Worm (Caenorhabditis elegans) whole organism, L4 larva: Measurements from ENCODE around the gene rpl-15.

ENCODE experiments used
- F26F4.8 ChIP-seq: fragments of 200-800 bp; sonication (Bioruptor generic); conservative IDR thresholded peaks from 2 replicates; pipeline ENCODE4 v1.3.6; 2022; ENCODE audit warnings: missing genetic modification characterization, missing compliant biosample characterization
- F37D6.2 ChIP-seq: sonication (generic microtip); optimal IDR thresholded peaks from 2 replicates; lab custom pipeline; 2016; ENCODE audit warnings: mild to moderate bottlenecking, missing genetic modification characterization, missing compliant biosample characterization
- F44E2.7 ChIP-seq: fragments of 200-800 bp; sonication (Bioruptor generic); IDR thresholded peaks from 2 replicates; pipeline ENCODE4 v2.1.2; 2022; ENCODE audit warnings: missing genetic modification characterization, missing compliant biosample characterization
- F49E8.2 ChIP-seq: sonication (generic microtip); optimal IDR thresholded peaks from 2 replicates; lab custom pipeline; 2016; ENCODE audit warnings: missing compliant biosample characterization, mild to moderate bottlenecking, missing genetic modification characterization, borderline replicate concordance
- R02D3.7 ChIP-seq: fragments of 150-350 bp; sonication (generic microtip); optimal IDR thresholded peaks from 3 replicates; lab custom pipeline; 2014; ENCODE audit warnings: missing biosample characterization, missing genetic modification characterization
- T26A8.4 ChIP-seq: fragments of 200-800 bp; sonication (Bioruptor generic); IDR thresholded peaks from 2 replicates; pipeline ENCODE4 v1.3.6; 2022; ENCODE audit warnings: missing genetic modification characterization, missing compliant biosample characterization
- Y105C5A.15 ChIP-seq: fragments of 200-800 bp; sonication (Bioruptor generic); IDR thresholded peaks from 2 replicates; pipeline ENCODE4 v1.3.6; 2022; ENCODE audit warnings: missing genetic modification characterization, missing compliant biosample characterization
- Y5F2A.4 ChIP-seq: fragments of 200-800 bp; sonication (Bioruptor generic); optimal IDR thresholded peaks from 2 replicates; lab custom pipeline; 2018; ENCODE audit warnings: mild to moderate bottlenecking, missing genetic modification characterization, missing compliant biosample characterization
- Y75B8A.6 ChIP-seq: fragments of 200-800 bp; sonication (Bioruptor generic); IDR thresholded peaks from 2 replicates; pipeline ENCODE4 v1.3.6; 2022; ENCODE audit warnings: missing genetic modification reagents, missing genetic modification characterization, missing compliant biosample characterization
- ZK337.2 ChIP-seq: fragments of 200-800 bp; sonication (Bioruptor generic); IDR thresholded peaks from 2 replicates; pipeline ENCODE4 v1.3.6; 2022; ENCODE audit warnings: missing genetic modification reagents, missing genetic modification characterization, missing compliant biosample characterization
- aha-1 ChIP-seq: fragments of 150-350 bp; peaks from one replicate; lab custom pipeline; 2014; ENCODE audit warnings: missing biosample characterization, missing genetic modification characterization
- ceh-20 ChIP-seq: fragments of 200-800 bp; sonication (Bioruptor generic); IDR thresholded peaks from 2 replicates; pipeline ENCODE4 v1.3.6; 2022; ENCODE audit warnings: missing genetic modification reagents, missing genetic modification characterization, missing compliant biosample characterization
- ceh-28 ChIP-seq: fragments of 150-350 bp; optimal IDR thresholded peaks from 2 replicates; lab custom pipeline; 2014; ENCODE audit warnings: missing biosample characterization, missing genetic modification reagents, missing genetic modification characterization
- ceh-44 ChIP-seq: fragments of 200-800 bp; sonication (Bioruptor generic); IDR thresholded peaks from 2 replicates; pipeline ENCODE4 v1.3.6; 2022; ENCODE audit warnings: missing genetic modification reagents, missing genetic modification characterization, missing compliant biosample characterization
- ceh-82 ChIP-seq: sonication (generic microtip); optimal IDR thresholded peaks from 2 replicates; lab custom pipeline; 2017; ENCODE audit warnings: missing biosample characterization, missing genetic modification characterization
- ces-1 ChIP-seq: fragments of 150-350 bp; sonication (generic microtip); optimal IDR thresholded peaks from 4 replicates; lab custom pipeline; 2014; ENCODE audit warnings: missing biosample characterization, missing genetic modification reagents, missing genetic modification characterization
- daf-19 ChIP-seq: fragments of 200-800 bp; sonication (Bioruptor generic); conservative IDR thresholded peaks from 2 replicates; pipeline ENCODE4 v1.3.6; 2022; ENCODE audit warnings: missing genetic modification characterization, missing compliant biosample characterization
- daf-8 ChIP-seq: fragments of 200-800 bp; sonication (Bioruptor generic); IDR thresholded peaks from 2 replicates; pipeline ENCODE4 v1.3.6; 2022; ENCODE audit warnings: missing genetic modification characterization, missing compliant biosample characterization
- dmd-6 ChIP-seq: fragments of 200-800 bp; sonication (Bioruptor generic); IDR thresholded peaks from 2 replicates; pipeline ENCODE4 v1.3.6; 2022; ENCODE audit warnings: missing genetic modification reagents, missing genetic modification characterization, missing compliant biosample characterization
- dpl-1 ChIP-seq: fragments of 150-350 bp; optimal IDR thresholded peaks from 2 replicates; lab custom pipeline; 2014; ENCODE audit warnings: missing biosample characterization, missing genetic modification reagents, missing genetic modification characterization
- egl-27 ChIP-seq: sonication (generic microtip); optimal IDR thresholded peaks from 3 replicates; lab custom pipeline; 2017; ENCODE audit warnings: missing biosample characterization, missing genetic modification reagents, missing genetic modification characterization
- fkh-10 ChIP-seq: fragments of 150-350 bp; optimal IDR thresholded peaks from 2 replicates; lab custom pipeline; 2014; ENCODE audit warnings: missing biosample characterization, missing genetic modification reagents, missing genetic modification characterization
- gei-8 ChIP-seq: fragments of 200-800 bp; sonication (Bioruptor generic); optimal IDR thresholded peaks from 2 replicates; lab custom pipeline; 2018; ENCODE audit warnings: mild to moderate bottlenecking, missing genetic modification characterization, missing compliant biosample characterization
- hmg-1.1 ChIP-seq: fragments of 200-800 bp; sonication (Bioruptor generic); IDR thresholded peaks from 2 replicates; pipeline ENCODE4 v1.3.6; 2022; ENCODE audit warnings: missing genetic modification reagents, missing genetic modification characterization, missing compliant biosample characterization
- lim-7 ChIP-seq: fragments of 200-800 bp; sonication (Bioruptor generic); IDR thresholded peaks from 2 replicates; pipeline ENCODE4 v1.3.6; 2022; ENCODE audit warnings: missing genetic modification characterization, missing compliant biosample characterization
- lin-1 ChIP-seq: fragments of 200-800 bp; sonication (Bioruptor generic); IDR thresholded peaks from 2 replicates; pipeline ENCODE4 v1.3.6; 2022; ENCODE audit warnings: missing genetic modification reagents, missing genetic modification characterization, missing compliant biosample characterization
- lin-15B ChIP-seq: fragments of 150-350 bp; sonication (generic microtip); optimal IDR thresholded peaks from 3 replicates; lab custom pipeline; 2014; ENCODE audit warnings: missing biosample characterization, missing genetic modification characterization
- lin-38 ChIP-seq: fragments of 200-800 bp; sonication (Bioruptor generic); IDR thresholded peaks from 2 replicates; pipeline ENCODE4 v1.3.6; 2022; ENCODE audit warnings: missing genetic modification reagents, missing genetic modification characterization, missing compliant biosample characterization
- lin-39 ChIP-seq: fragments of 150-350 bp; optimal IDR thresholded peaks from 2 replicates; lab custom pipeline; 2014; ENCODE audit warnings: missing biosample characterization, missing genetic modification reagents, missing genetic modification characterization
- lir-3 ChIP-seq: sonication (generic microtip); optimal IDR thresholded peaks from 2 replicates; lab custom pipeline; 2016; ENCODE audit warnings: mild to moderate bottlenecking, missing genetic modification characterization, missing compliant biosample characterization
- madf-9 ChIP-seq: fragments of 200-800 bp; sonication (Bioruptor generic); conservative IDR thresholded peaks from 2 replicates; pipeline ENCODE4 v1.3.6; 2022; ENCODE audit warnings: missing genetic modification reagents, missing genetic modification characterization, missing compliant biosample characterization
- mdl-1 ChIP-seq, 2 experiments: fragments of 150-350 bp in 1 of 2; sonication (generic microtip) in 1 of 2; optimal IDR thresholded peaks; 2 replicates each; lab custom pipeline; 2014 to 2017; ENCODE audit warnings: missing biosample characterization in 2 of 2, missing genetic modification characterization in 2 of 2
- mes-2 ChIP-seq: sonication (generic microtip); optimal IDR thresholded peaks from 2 replicates; lab custom pipeline; 2016; ENCODE audit warnings: missing genotype, mild to moderate bottlenecking, missing genetic modification characterization, missing compliant biosample characterization; ENCODE audit not compliant: poor library complexity, severe bottlenecking
- nhr-111 ChIP-seq: fragments of 200-800 bp; sonication (Bioruptor generic); optimal IDR thresholded peaks from 2 replicates; lab custom pipeline; 2018; ENCODE audit warnings: mild to moderate bottlenecking, missing genetic modification characterization, missing compliant biosample characterization
- nhr-237 ChIP-seq: sonication (generic microtip); optimal IDR thresholded peaks from 2 replicates; lab custom pipeline; 2017; ENCODE audit warnings: missing biosample characterization, missing genetic modification characterization
- nhr-28 ChIP-seq: fragments of 150-350 bp; optimal IDR thresholded peaks from 2 replicates; lab custom pipeline; 2014; ENCODE audit warnings: missing biosample characterization, missing genetic modification characterization
- nhr-42 ChIP-seq: fragments of 200-800 bp; sonication (Bioruptor generic); IDR thresholded peaks from 2 replicates; pipeline ENCODE4 v1.3.6; 2022; ENCODE audit warnings: missing genetic modification characterization, missing compliant biosample characterization
- nhr-76 ChIP-seq: fragments of 150-350 bp; optimal IDR thresholded peaks from 2 replicates; lab custom pipeline; 2014; ENCODE audit warnings: missing biosample characterization, missing genetic modification characterization
- nhr-77 ChIP-seq: fragments of 150-350 bp; optimal IDR thresholded peaks from 2 replicates; lab custom pipeline; 2014; ENCODE audit warnings: missing biosample characterization, missing genetic modification characterization
- pqm-1 ChIP-seq: sonication (generic microtip); optimal IDR thresholded peaks from 2 replicates; lab custom pipeline; 2017; ENCODE audit warnings: missing biosample characterization, missing genetic modification characterization
- rbr-2 ChIP-seq: sonication (generic microtip); optimal IDR thresholded peaks from 2 replicates; lab custom pipeline; 2016; ENCODE audit warnings: missing genotype, missing genetic modification characterization, missing compliant biosample characterization
- sdz-12 ChIP-seq: fragments of 200-800 bp; sonication (Bioruptor generic); optimal IDR thresholded peaks from 2 replicates; lab custom pipeline; 2018; ENCODE audit warnings: mild to moderate bottlenecking, missing genetic modification characterization, missing compliant biosample characterization
- set-16 ChIP-seq: fragments of 200-800 bp; sonication (Bioruptor generic); IDR thresholded peaks from 2 replicates; pipeline ENCODE4 v1.3.6; 2022; ENCODE audit warnings: missing genetic modification reagents, missing genetic modification characterization, missing compliant biosample characterization
- unc-130 ChIP-seq: sonication (generic microtip); optimal IDR thresholded peaks from 2 replicates; lab custom pipeline; 2016; ENCODE audit warnings: missing genetic modification reagents, missing genetic modification characterization, missing compliant biosample characterization
- unc-39 ChIP-seq: sonication (generic microtip); optimal IDR thresholded peaks from 2 replicates; lab custom pipeline; 2017; ENCODE audit warnings: missing biosample characterization, missing genetic modification characterization
- unc-62 ChIP-seq, 3 experiments: fragments of 150-350 bp in 1 of 3; sonication (generic microtip); optimal IDR thresholded peaks in 2 of 3; peaks in 1 of 3; 1 replicate in 1 of 3; 2 replicates in 2 of 3; lab custom pipeline; 2014 to 2017; ENCODE audit warnings: missing biosample characterization in 3 of 3, missing genetic modification characterization in 3 of 3, missing genetic modification reagents in 3 of 3, missing genotype in 1 of 3
- vab-7 ChIP-seq: fragments of 200-800 bp; sonication (Bioruptor generic); IDR thresholded peaks from 2 replicates; pipeline ENCODE4 v1.3.6; 2022; ENCODE audit warnings: missing genetic modification reagents, missing genetic modification characterization, missing compliant biosample characterization
- zfp-3 ChIP-seq: fragments of 200-800 bp; sonication (Bioruptor generic); conservative IDR thresholded peaks from 2 replicates; pipeline ENCODE4 v1.3.6; 2022; ENCODE audit warnings: missing genetic modification reagents, missing genetic modification characterization, missing compliant biosample characterization
- zip-11 ChIP-seq: fragments of 200-800 bp; sonication (Bioruptor generic); IDR thresholded peaks from 2 replicates; pipeline ENCODE4 v1.3.6; 2022; ENCODE audit warnings: missing genetic modification characterization, missing compliant biosample characterization
- zip-2 ChIP-seq: fragments of 150-350 bp; optimal IDR thresholded peaks from 2 replicates; lab custom pipeline; 2014; ENCODE audit warnings: missing biosample characterization, missing genetic modification characterization

Gene rpl-15

DNA sequence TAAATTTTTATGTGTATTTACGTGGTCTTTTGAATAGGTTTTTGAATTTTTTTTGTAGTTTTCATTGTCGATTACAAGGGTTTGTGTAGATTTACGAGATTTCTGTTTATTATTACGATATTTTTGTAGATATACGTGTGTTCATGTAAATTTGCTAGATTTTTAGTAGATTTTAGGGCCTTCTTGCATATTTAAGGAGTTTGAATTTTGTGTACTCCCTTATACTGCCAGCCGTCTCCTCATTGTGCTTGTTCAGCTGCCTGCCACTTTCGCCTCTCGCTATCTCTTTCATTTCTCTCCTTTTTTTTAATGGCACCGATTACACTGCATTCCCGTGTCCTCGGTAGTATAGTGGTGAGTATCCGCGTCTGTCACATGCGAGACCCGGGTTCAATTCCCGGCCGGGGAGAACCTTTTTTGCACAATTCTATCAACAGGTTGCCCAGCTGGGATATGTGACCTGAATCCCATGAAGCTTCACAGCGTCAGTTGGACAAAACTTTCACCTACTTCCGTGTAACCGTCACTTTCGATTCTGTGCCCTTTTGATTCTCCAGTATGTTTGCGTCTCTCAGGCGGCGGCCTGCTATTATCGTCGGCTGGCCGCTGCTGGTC is 28.5 kb upstream of the rpl-15 start (continued):
- no peak for TF ChIP-seq daf-8 (GFP tag; lab: Robert Waterston, UW)
- peak; percentile 73 for TF ChIP-seq F26F4.8
- peak in 1 of 2 experiments; percentile 73 for TF ChIP-seq mdl-1 (tag; optimal IDR thresholded peaks at IDR 0.05; lab: Kevin White, UChicago)
- TF ChIP-seq unc-130 (GFP tag; lab: Kevin White, UChicago): peak; percentile 68
- peak; percentile 75 for TF ChIP-seq Y105C5A.15
- peak; percentile 31 for TF ChIP-seq egl-27 (tag; lab: Kevin White, UChicago)
- TF ChIP-seq lin-15B (tag; lab: Kevin White, UChicago): no peak
- TF ChIP-seq Y75B8A.6 (GFP tag; lab: Robert Waterston, UW): 0 out of 2 replicates have a peak, but pooled peaks have one; percentile 75
- TF ChIP-seq nhr-42 (GFP tag; lab: Robert Waterston, UW): peak; percentile 73; the same call in 1 of the 2 replicates
- TF ChIP-seq lir-3: peak; percentile 62
- TF ChIP-seq set-16: peak; percentile 50; the same call in 1 of the 2 replicates
- TF ChIP-seq sdz-12 (GFP tag; lab: Kevin White, UChicago): peak; percentile 73
- TF ChIP-seq gei-8 (GFP tag; lab: Kevin White, UChicago): peak; percentile 80
- TF ChIP-seq nhr-77: no peak
- no peak for TF ChIP-seq fkh-10
- peak; percentile 6 for TF ChIP-seq R02D3.7 (tag; lab: Kevin White, UChicago)
- TF ChIP-seq pqm-1: no peak
- TF ChIP-seq dmd-6: peak; percentile 71
- peak; percentile 38 for TF ChIP-seq nhr-28
- peak; percentile 80; the same call in 1 of the 2 replicates for TF ChIP-seq lin-38 (GFP tag; lab: Robert Waterston, UW)
- TF ChIP-seq hmg-1.1 (GFP tag; lab: Robert Waterston, UW): peak; percentile 90
- peak; percentile 80 for TF ChIP-seq daf-19
- TF ChIP-seq madf-9: peak; percentile 81
- no peak for TF ChIP-seq nhr-237 (tag; lab: Kevin White, UChicago)
- peak in 1 of 2 experiments; percentile 87 for TF ChIP-seq unc-62 (GFP tag; optimal IDR thresholded peaks at IDR 0.05 in 1 of 2; lab: Kevin White, UChicago)
- no peak for TF ChIP-seq unc-62 (tag; optimal IDR thresholded peaks at IDR 0.05; lab: Kevin White, UChicago)
- peak; percentile 69 for TF ChIP-seq Y5F2A.4 (GFP tag; lab: Kevin White, UChicago)
- 0 out of 2 replicates have a peak, but pooled peaks have one; percentile 69 for TF ChIP-seq F44E2.7
- TF ChIP-seq aha-1 (tag; lab: Kevin White, UChicago): peak; percentile 94
- peak; percentile 30; the same call in 1 of the 2 replicates for TF ChIP-seq lin-1
- TF ChIP-seq lin-39 (tag; lab: Kevin White, UChicago): no peak
- peak; percentile 78 for TF ChIP-seq mes-2 (tag; lab: Kevin White, UChicago)
- TF ChIP-seq zip-11 (GFP tag; lab: Robert Waterston, UW): no peak; the same call in 1 of the 2 replicates
- TF ChIP-seq dpl-1 (GFP tag; lab: Kevin White, UChicago): peak; percentile 18
- peak; percentile 81 for TF ChIP-seq vab-7 (GFP tag; lab: Robert Waterston, UW)
- TF ChIP-seq nhr-111 (GFP tag; lab: Kevin White, UChicago): peak; percentile 82
- peak; percentile 41 for TF ChIP-seq F37D6.2
- peak; percentile 70; the same call in 1 of the 2 replicates for TF ChIP-seq zfp-3 (GFP tag; lab: Robert Waterston, UW)
- no peak for TF ChIP-seq zip-2 (tag; lab: Kevin White, UChicago)
- TF ChIP-seq ces-1: no peak
- TF ChIP-seq ZK337.2 (GFP tag; lab: Robert Waterston, UW): peak; percentile 65
- peak; percentile 52; the same call in 1 of the 2 replicates for TF ChIP-seq ceh-20 (GFP tag; lab: Robert Waterston, UW)
- peak; percentile 95 for TF ChIP-seq lim-7 (GFP tag; lab: Robert Waterston, UW)
- peak; percentile 62; the same call in 1 of the 2 replicates for TF ChIP-seq ceh-44 (GFP tag; lab: Robert Waterston, UW)
- TF ChIP-seq rbr-2 (tag; lab: Kevin White, UChicago): peak; percentile 79
- TF ChIP-seq ceh-82 (tag; lab: Kevin White, UChicago): no peak
- TF ChIP-seq nhr-76 (tag; lab: Kevin White, UChicago): no peak
- TF ChIP-seq unc-39 (tag; lab: Kevin White, UChicago): no peak
- TF ChIP-seq ceh-28 (tag; lab: Kevin White, UChicago): no peak
- peak; percentile 2 for TF ChIP-seq F49E8.2 (tag; lab: Kevin White, UChicago)
- TF ChIP-seq T26A8.4 (GFP tag; lab: Robert Waterston, UW): no peak; the same call in 1 of the 2 replicates
